Worm (Caenorhabditis elegans): ENCODE results near the gene ZC477.7.

ZC477.7 gene

DNA sequence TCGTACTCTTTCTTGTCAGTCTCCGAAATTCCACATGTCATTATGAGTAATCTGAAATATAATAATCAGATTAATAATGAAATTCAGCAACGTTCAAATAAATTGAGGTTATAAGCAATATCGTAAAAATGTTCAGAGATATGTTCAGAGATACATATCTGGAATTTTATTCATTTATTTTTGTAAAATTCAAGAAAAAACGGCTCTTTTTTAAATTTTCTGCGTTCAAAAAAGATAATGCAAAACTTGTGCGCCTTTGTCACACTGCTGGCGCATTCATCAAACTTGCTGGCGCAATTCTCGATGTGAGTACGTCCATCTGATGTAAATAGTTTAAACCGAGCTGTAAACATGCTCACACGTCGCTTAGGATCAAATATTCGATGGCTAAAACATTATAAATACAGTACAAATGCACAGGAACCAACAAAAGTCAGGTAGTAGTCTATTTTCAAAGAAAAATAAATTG, 8.0 kb downstream of the ZC477.7 start, which contains the start of the genes rde-8 and ZC477.3 (continued):
- TF ChIP-seq egl-18 (GFP tag; IDR thresholded peaks at IDR 0.05) (no peak), madf-3 (GFP tag; IDR thresholded peaks at IDR 0.05) (0 out of 2 replicates have a peak, but pooled peaks have one; percentile 1), B0261.1 (tag; optimal IDR thresholded peaks at IDR 0.05) (no peak), ztf-25 (GFP tag; IDR thresholded peaks at IDR 0.05) (no peak), nfya-2 (GFP tag; IDR thresholded peaks at IDR 0.05) (no peak), die-1 (tag; optimal IDR thresholded peaks at IDR 0.05) (no peak), zim-3 (tag; optimal IDR thresholded peaks at IDR 0.05) (no peak), bed-2 (GFP tag; IDR thresholded peaks at IDR 0.05) (no peak), hmg-20 (GFP tag; IDR thresholded peaks at IDR 0.05) (no peak)

DNA sequence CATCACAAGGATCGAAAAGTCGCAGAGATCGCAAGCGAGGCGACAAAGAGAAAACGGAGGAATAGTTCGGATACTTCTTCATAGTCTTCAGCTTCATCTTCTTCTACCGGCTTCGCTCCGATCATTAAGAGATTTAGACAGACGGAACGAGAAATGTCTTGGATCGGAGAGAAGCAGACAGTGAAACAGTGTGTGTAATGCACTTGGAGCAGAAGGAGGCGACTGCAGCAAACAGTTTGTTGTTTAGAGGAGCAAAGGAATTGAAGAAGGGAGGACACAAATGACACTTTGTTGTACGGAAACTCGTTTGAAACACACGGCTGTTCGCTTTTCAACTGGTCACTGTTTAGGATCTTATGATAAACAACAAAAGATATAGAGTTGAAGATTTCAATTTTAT, 11.9 kb downstream of the ZC477.7 start:
- TF ChIP-seq nhr-80 (tag; optimal IDR thresholded peaks at IDR 0.05) (peak; percentile 24), F10E7.11 (tag; optimal IDR thresholded peaks at IDR 0.05) (no peak), hmg-1.2 (GFP tag; IDR thresholded peaks at IDR 0.05) (peak; percentile 48; the same call in 1 of the 2 replicates)

DNA sequence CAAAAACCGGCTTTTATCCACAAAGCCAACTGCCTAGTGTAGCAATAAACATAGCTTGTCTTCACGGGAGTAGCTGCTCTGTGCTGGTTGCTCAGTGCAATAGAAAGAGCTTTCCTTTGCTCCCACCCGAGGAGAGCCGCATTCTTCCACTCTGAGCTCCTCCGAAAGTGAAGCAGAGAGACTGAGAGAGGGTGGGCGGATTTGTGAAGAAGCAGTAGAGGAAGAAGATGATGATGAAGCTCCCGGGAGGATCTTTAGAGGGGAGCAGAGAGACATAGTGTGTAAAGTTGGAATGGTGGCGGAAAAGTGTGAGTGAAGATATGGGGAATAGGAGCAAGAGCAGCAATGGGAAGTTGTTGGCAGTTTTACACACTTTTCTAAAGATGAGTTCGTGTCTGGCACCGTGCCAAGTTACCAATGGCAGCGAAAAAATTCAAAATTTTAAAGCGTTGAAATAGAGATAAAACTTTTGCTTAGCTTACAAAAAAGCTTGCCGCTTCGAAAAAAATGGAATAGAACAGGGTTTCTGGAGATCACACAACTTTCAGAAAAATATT, 12.7 kb downstream of the ZC477.7 start, which contains the start of gene ZC477.4:
TSS of gene ZC477.4 (minus strand) at position 276 of the 557 bp plus-strand sequence.
- TF ChIP-seq aptf-3 (GFP tag; IDR thresholded peaks at IDR 0.05) (no peak), ztf-28 (GFP tag; IDR thresholded peaks at IDR 0.05) (no peak), zim-3 (tag; optimal IDR thresholded peaks at IDR 0.05) (no peak), lag-1 (GFP tag; IDR thresholded peaks at IDR 0.05) (0 out of 2 replicates have a peak, but pooled peaks have one; percentile 54), zfh-2 (GFP tag; conservative IDR thresholded peaks at IDR 0.05) (no peak; the same call in 1 of the 2 replicates), somi-1 (GFP tag; optimal IDR thresholded peaks at IDR 0.05) (no peak), B0261.1 (tag; optimal IDR thresholded peaks at IDR 0.05) (no peak), egl-18 (GFP tag; IDR thresholded peaks at IDR 0.05) (no peak), pha-4 (tag; optimal IDR thresholded peaks at IDR 0.05) (no peak), rpc-1 (optimal IDR thresholded peaks at IDR 0.05) (no peak), rpc-1 (tag; optimal IDR thresholded peaks at IDR 0.05) (no peak), B0336.3 (GFP tag; IDR thresholded peaks at IDR 0.05) (no peak), egrh-3 (GFP tag; IDR thresholded peaks at IDR 0.05) (0 out of 2 replicates have a peak, but pooled peaks have one; percentile 25)

DNA sequence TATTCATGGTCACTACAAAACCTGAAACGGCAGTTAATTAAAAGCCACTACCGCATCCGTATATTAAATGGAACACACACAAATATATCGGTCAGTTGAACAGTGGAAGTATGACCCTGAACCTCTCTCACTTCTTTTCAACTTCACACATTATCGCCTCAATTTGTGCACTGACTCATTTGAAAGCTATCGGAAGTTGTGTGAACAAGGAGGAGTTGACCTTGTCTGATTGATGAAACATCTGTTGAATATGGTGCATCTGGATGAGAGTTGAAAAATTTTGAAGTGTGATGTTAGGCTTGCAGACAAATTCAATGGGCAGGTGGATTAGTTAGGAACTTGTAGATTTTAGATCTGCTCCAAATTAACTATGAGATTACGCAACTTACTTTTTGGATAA, 13.8 kb downstream of the ZC477.7 start:
- TF ChIP-seq K12H6.12 (tag; optimal IDR thresholded peaks at IDR 0.05), result no peak
- TF ChIP-seq F37B4.10 (GFP tag; IDR thresholded peaks at IDR 0.05), result no peak

DNA sequence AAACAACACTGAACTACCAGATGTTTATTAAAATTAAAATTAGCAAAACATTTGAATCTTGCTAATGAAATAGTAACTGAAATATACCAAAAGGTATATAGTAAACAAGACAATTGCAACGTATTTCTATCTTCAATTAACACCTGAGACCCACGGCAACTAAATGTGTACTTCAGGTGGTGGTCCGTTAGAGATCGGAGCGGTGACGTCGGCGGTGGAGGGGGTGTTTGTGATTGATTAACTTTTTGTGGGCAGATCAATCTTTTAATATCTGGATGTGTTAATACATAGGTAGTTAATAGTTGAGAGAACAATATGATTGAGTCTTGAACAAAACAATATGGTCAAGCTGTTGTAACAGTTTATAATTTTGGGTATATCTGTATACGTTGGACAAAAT, 15.2 kb downstream of the ZC477.7 start:
- TF ChIP-seq lin-26 (GFP tag; IDR thresholded peaks at IDR 0.05) (no peak), him-1 (tag; optimal IDR thresholded peaks at IDR 0.05) (no peak), F22D6.2 (tag; optimal IDR thresholded peaks at IDR 0.05) (no peak), ztf-6 (GFP tag; IDR thresholded peaks at IDR 0.05) (no peak), ztf-22 (GFP tag; optimal IDR thresholded peaks at IDR 0.05) (no peak), ceh-91 (GFP tag; IDR thresholded peaks at IDR 0.05) (no peak), nhr-120 (GFP tag; IDR thresholded peaks at IDR 0.05) (no peak), F57C9.4 (tag; optimal IDR thresholded peaks at IDR 0.05) (no peak), lin-35 (GFP tag; optimal IDR thresholded peaks at IDR 0.05) (no peak), Y95B8A.8 (GFP tag; IDR thresholded peaks at IDR 0.05) (no peak), nfya-1 (tag; optimal IDR thresholded peaks at IDR 0.05; ENCODE audit: borderline replicate concordance, insufficient read depth) (no peak), F23B12.7 (tag; optimal IDR thresholded peaks at IDR 0.05; ENCODE audit: insufficient read depth) (no peak)

Measured in whole organism, young adult.